Worm (Caenorhabditis elegans): ENCODE measurements around the gene srsy-1.

srsy-1 gene

DNA sequence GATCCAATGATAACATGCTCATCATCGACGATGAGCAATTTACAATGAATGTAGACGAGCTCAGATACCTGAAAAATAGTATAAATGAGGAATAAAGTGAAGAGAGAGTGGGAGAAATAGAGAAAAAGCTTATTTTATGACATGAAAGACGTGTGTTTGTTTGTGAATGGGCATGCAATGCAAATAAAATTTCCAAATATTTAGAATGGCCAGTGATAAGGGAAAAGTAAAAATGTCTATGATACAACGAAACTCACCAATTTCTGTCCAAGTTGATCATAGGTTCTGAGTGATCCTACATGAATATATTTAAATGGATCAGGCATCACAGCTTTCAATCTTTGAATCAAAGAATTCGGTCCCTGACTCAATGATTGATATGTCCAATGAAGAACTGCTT, 29.7 kb upstream of the srsy-1 start (continued):
- TF ChIP-seq nhr-41 (GFP tag; IDR thresholded peaks at IDR 0.05) = no peak
- no peak for TF ChIP-seq nhr-11 (tag; optimal IDR thresholded peaks at IDR 0.05)
- no peak for TF ChIP-seq daf-8 (GFP tag; IDR thresholded peaks at IDR 0.05)
- TF ChIP-seq nhr-42 (GFP tag; IDR thresholded peaks at IDR 0.05) = no peak
- no peak for TF ChIP-seq F37D6.2 (tag; optimal IDR thresholded peaks at IDR 0.05)
- peak; percentile 25 for TF ChIP-seq mes-2 (tag; optimal IDR thresholded peaks at IDR 0.05; ENCODE audit: poor library complexity, severe bottlenecking)
- TF ChIP-seq mdt-29 (GFP tag; IDR thresholded peaks at IDR 0.05) = no peak
- TF ChIP-seq R02D3.7 (tag; optimal IDR thresholded peaks at IDR 0.05) = no peak
- no peak for TF ChIP-seq pha-4 (GFP tag; IDR thresholded peaks at IDR 0.05)
- TF ChIP-seq pha-4 (tag; optimal IDR thresholded peaks at IDR 0.05) = no peak
- no peak for TF ChIP-seq F26F4.8 (GFP tag; conservative IDR thresholded peaks at IDR 0.05)
- no peak for TF ChIP-seq hmg-1.1 (GFP tag; IDR thresholded peaks at IDR 0.05)
- TF ChIP-seq arid-1 (GFP tag; conservative IDR thresholded peaks at IDR 0.05) = no peak
- no peak for TF ChIP-seq fkh-10 (GFP tag; optimal IDR thresholded peaks at IDR 0.05)
- no peak for TF ChIP-seq F10B5.3 (tag; optimal IDR thresholded peaks at IDR 0.05)
- TF ChIP-seq sdz-12 (GFP tag; optimal IDR thresholded peaks at IDR 0.05) = no peak
- TF ChIP-seq nhr-102 (tag; optimal IDR thresholded peaks at IDR 0.05) = no peak
- TF ChIP-seq daf-16 (GFP tag; optimal IDR thresholded peaks at IDR 0.05) = no peak
- TF ChIP-seq daf-16 (tag; optimal IDR thresholded peaks at IDR 0.05) = peak; percentile 39
- no peak for TF ChIP-seq snpc-4 (tag; optimal IDR thresholded peaks at IDR 0.05)
- TF ChIP-seq nhr-111 (GFP tag; optimal IDR thresholded peaks at IDR 0.05) = no peak
- TF ChIP-seq dve-1 (tag; optimal IDR thresholded peaks at IDR 0.05; ENCODE audit: insufficient read depth) = peak; percentile 33

DNA sequence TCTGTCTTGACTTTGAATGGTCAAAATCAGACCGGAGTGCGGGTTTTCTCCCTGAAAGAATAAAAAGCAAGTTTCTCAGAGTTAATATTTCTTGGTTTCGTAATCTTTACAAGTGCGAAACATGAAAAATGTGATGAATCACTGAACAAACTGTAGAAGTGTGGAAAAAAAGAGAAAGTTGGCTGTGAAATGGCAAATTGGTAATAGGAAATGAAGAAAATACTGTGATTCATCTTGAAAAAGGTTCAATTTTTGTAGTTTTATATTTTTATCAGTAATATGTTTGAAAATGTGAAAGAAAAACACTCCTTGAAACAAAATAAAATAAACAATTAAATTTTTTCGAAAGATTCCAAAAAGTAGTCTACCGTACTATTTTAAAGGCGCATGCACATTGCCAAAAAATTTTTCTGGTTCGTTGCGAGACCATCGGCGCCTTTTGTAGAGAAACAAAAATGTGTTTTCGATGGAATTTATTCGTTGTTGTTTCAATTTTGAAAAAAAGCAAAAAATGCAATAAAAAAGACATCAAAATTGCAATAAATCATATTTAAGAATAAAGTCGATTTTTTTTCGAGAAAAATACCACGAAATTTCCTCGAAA, 24.1 kb upstream of the srsy-1 start, which contains the start of gene pld-1:
TSS of gene pld-1 (minus strand) at position 51 of the 604 bp plus-strand sequence.
- TF ChIP-seq hlh-30 (tag; optimal IDR thresholded peaks at IDR 0.05; ENCODE audit: insufficient read depth) (no peak), unc-130 (GFP tag; optimal IDR thresholded peaks at IDR 0.05) (peak; percentile 26), Y48G9A.11 (GFP tag; IDR thresholded peaks at IDR 0.05) (0 out of 2 replicates have a peak, but pooled peaks have one; percentile 39), F49E8.2 (tag; optimal IDR thresholded peaks at IDR 0.05; ENCODE audit: borderline replicate concordance) (peak; percentile 53), ceh-28 (tag; optimal IDR thresholded peaks at IDR 0.05) (no peak)

DNA sequence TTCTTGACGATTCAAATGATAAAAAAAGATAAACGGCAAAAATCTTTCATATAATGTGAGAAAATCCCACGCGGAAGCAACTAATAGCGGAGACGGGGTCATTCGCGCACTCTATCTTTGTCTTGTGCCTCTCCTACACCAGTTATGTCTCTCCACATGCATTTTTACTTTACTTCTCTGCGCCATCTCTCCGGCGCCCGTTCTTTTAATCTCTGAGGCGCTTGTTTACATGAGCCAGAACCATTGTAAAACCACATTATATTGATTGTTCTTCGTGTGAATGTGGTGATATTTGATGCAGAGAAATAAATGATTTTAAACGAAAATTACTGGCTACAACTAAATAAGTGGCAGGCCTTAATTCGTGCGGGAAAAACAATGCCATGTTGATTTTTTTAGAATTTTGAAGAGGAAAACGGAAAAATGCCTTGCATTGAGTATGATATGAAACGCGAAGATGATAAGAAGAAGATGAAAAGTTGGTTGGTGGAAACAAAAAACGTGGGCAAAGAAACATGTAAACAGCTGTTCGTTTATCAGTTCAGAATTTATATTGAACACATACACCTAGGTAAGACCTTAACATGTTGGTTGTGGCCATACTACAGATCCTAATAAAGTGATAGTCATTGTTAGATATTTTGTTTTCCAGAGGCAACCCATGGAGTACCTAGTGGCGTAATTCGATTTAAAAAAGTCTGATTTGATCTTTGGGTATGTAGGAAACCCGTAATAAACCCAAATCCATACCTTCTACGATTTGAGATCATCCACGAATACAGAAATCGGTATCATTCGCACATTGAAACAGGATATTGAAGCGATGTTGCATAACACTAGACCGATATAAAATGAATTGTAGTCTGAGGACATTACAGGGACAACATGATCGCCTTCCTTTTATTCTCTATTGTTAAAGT, 23.2 kb upstream of the srsy-1 start, which contains the start of gene C04G6.2:
TSS of gene C04G6.2 (plus strand) at position 870 of the 920 bp plus-strand sequence.
- TF ChIP-seq jun-1 (tag; optimal IDR thresholded peaks at IDR 0.05) (no peak), gei-8 (GFP tag; optimal IDR thresholded peaks at IDR 0.05) (no peak), nhr-11 (tag; optimal IDR thresholded peaks at IDR 0.05) (peak; percentile 71), hmg-1.1 (GFP tag; IDR thresholded peaks at IDR 0.05) (0 out of 2 replicates have a peak, but pooled peaks have one; percentile 38), dpl-1 (GFP tag; optimal IDR thresholded peaks at IDR 0.05) (peak; percentile 7), unc-39 (tag; optimal IDR thresholded peaks at IDR 0.05) (no peak), ctbp-1 (GFP tag; IDR thresholded peaks at IDR 0.05) (0 out of 2 replicates have a peak, but pooled peaks have one; percentile 12), nhr-28 (tag; optimal IDR thresholded peaks at IDR 0.05) (peak; percentile 30), nhr-42 (GFP tag; IDR thresholded peaks at IDR 0.05) (no peak), dve-1 (tag; optimal IDR thresholded peaks at IDR 0.05; ENCODE audit: insufficient read depth) (peak; percentile 59), lin-1 (GFP tag; IDR thresholded peaks at IDR 0.05) (0 out of 2 replicates have a peak, but pooled peaks have one; percentile 10), zfp-3 (GFP tag; conservative IDR thresholded peaks at IDR 0.05) (no peak), sdz-12 (GFP tag; optimal IDR thresholded peaks at IDR 0.05) (no peak), lir-3 (tag; optimal IDR thresholded peaks at IDR 0.05) (no peak), pqm-1 (tag; optimal IDR thresholded peaks at IDR 0.05) (peak; percentile 64), mep-1 (tag; optimal IDR thresholded peaks at IDR 0.05) (peak; percentile 47), pha-4 (GFP tag; IDR thresholded peaks at IDR 0.05) (no peak), pha-4 (tag; optimal IDR thresholded peaks at IDR 0.05) (peak; percentile 34), nhr-102 (tag; optimal IDR thresholded peaks at IDR 0.05) (no peak), ceh-44 (GFP tag; IDR thresholded peaks at IDR 0.05) (no peak), ces-1 (GFP tag; optimal IDR thresholded peaks at IDR 0.05) (no peak), lin-29 (GFP tag; IDR thresholded peaks at IDR 0.05) (no peak), nhr-10 (tag; optimal IDR thresholded peaks at IDR 0.05) (no peak), cey-2 (tag; optimal IDR thresholded peaks at IDR 0.05; ENCODE audit: borderline replicate concordance, insufficient read depth) (no peak), lin-38 (GFP tag; IDR thresholded peaks at IDR 0.05) (no peak), F10B5.3 (tag; optimal IDR thresholded peaks at IDR 0.05) (no peak)
